Fruit fly (Drosophila melanogaster) Kc167 (cell line): Measurements from ENCODE around the gene sta.

Source experiments
- Myc ChIP-seq: fragments of >200 bp; optimal IDR thresholded peaks from 2 replicates; lab custom pipeline; 2017; ENCODE audit warnings: missing external identifiers
- h ChIP-seq: fragments of >200 bp; optimal IDR thresholded peaks from 3 replicates; lab custom pipeline; 2018; ENCODE audit warnings: missing external identifiers
- insv ChIP-seq: fragments of >200 bp; optimal IDR thresholded peaks from 3 replicates; lab custom pipeline; 2018; ENCODE audit warnings: missing external identifiers
- psq ChIP-seq: fragments of >200 bp; optimal IDR thresholded peaks from 2 replicates; lab custom pipeline; 2017; ENCODE audit warnings: missing external identifiers

DNA sequence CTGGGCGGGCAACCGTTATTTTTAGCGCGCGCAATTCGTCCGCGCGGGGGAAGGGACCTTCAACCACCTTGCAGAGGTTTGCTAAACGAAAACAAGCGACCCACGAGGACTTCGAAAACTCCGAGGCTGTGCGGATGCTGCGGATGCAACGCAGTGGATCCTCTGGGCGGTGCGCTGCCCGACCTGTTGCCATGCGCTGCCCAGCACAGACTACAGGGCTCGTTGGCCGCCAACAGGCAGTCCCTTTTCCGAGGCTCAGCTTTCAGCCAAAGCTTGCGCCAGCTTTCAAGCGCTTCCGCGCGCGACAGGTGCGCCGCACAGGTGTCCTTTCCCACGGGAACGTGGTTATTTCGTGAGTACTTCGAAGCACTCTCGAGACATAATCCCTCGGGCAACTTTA is 6.8 kb downstream of the sta start:
- TF ChIP-seq psq (lab: Kevin White, UChicago) (no peak), Myc (lab: Kevin White, UChicago) (no peak), h (no peak), insv (no peak)
